Worm (Caenorhabditis elegans) whole organism, L1 larva: ENCODE measurements around the gene H03G16.5.

Experiments used
- F16B12.6 ChIP-seq: fragments of 150-350 bp; optimal IDR thresholded peaks from 2 replicates; lab custom pipeline; 2014; ENCODE audit warnings: missing biosample characterization, missing genetic modification characterization
- lin-13 ChIP-seq: fragments of 150-350 bp; optimal IDR thresholded peaks from 2 replicates; lab custom pipeline; 2014; ENCODE audit warnings: missing biosample characterization, missing genetic modification reagents, missing genetic modification characterization
- mep-1 ChIP-seq: fragments of 150-350 bp; optimal IDR thresholded peaks from 2 replicates; lab custom pipeline; 2014; ENCODE audit warnings: missing biosample characterization, missing genetic modification characterization
- nhr-12 ChIP-seq: sonication (generic microtip); optimal IDR thresholded peaks from 2 replicates; lab custom pipeline; 2017; ENCODE audit warnings: missing biosample characterization, missing genetic modification characterization
- nhr-237 ChIP-seq: fragments of 150-350 bp; optimal IDR thresholded peaks from 2 replicates; lab custom pipeline; 2014; ENCODE audit warnings: missing biosample characterization, missing genetic modification characterization
- nhr-71 ChIP-seq: sonication (generic microtip); optimal IDR thresholded peaks from 2 replicates; lab custom pipeline; 2016; ENCODE audit warnings: mild to moderate bottlenecking, missing genetic modification characterization, moderate library complexity, missing compliant biosample characterization
- xbp-1 ChIP-seq: sonication (generic microtip); optimal IDR thresholded peaks from 2 replicates; lab custom pipeline; 2016; ENCODE audit warnings: missing genetic modification characterization, missing compliant biosample characterization

DNA sequence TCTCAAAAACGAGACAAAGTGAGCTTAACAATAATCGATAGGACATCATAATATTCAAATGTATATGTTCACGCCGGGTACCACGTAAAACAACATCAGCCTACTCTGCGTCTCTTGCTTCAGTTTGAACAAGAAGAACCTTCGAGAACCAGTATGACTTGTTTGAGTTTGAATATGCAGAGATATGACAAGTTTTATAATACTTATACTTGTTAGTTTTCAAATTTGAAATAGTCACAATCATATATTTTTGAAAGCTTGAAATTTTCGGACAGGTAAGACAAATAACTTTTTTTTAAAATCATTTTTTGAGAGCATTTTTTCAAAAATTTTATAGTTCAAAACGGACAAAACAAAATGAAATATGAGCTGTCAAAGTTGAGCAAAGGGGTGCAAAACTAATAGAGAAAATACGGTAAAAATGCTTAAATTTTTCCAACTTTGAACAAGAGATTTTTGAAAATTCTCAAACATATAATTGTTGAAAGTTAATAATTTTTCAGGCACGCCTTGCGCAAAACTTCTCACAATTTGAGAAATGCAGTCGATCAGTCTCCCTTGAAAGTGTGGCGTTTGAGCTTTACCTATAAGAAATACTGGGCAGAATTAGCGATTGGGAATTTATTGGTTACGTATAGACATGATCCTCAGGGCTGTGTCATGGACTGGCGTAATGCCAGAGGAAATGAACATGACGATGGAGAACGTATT, 3.3 kb downstream of the H03G16.5 start, which contains the start of gene H03G16.1:
- TF ChIP-seq nhr-12 = no peak
- TF ChIP-seq F16B12.6 (tag; lab: Kevin White, UChicago) = no peak
- TF ChIP-seq nhr-71 = no peak
- no peak for TF ChIP-seq xbp-1 (tag; lab: Kevin White, UChicago)
- TF ChIP-seq nhr-237 (tag; lab: Kevin White, UChicago) = no peak
- TF ChIP-seq lin-13 = no peak
- no peak for TF ChIP-seq mep-1 (tag; lab: Kevin White, UChicago)
